Worm (Caenorhabditis elegans): ENCODE data around the gene F31E8.5.

DNA sequence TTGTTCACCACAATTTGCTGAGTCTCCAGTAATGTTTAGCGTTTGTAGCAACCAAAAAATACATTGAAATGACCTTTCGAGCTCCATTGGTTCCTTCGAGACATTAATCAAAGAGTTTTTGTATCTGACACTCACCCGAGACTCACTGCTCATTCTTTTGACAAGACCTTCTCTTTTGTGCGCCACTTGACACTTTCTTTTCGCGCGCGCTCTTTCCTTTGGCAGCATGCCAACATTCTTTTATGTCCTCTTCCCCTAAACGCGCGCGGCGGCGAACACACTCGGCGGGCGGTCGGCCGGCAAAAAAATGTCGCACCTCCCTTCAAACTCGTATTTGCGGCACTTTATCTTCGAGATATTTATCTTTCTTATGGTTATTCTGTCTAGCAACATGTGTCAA is 36.6 kb upstream of the F31E8.5 start:
- TF ChIP-seq ceh-22 (tag; optimal IDR thresholded peaks at IDR 0.05) (no peak), lim-6 (tag; optimal IDR thresholded peaks at IDR 0.05) (no peak), ets-4 (tag; optimal IDR thresholded peaks at IDR 0.05) (no peak), ceh-30 (tag; optimal IDR thresholded peaks at IDR 0.05) (no peak), nhr-11 (tag; optimal IDR thresholded peaks at IDR 0.05) (no peak), pha-4 (tag; optimal IDR thresholded peaks at IDR 0.05) (no peak), ama-1 (optimal IDR thresholded peaks at IDR 0.05) (no peak), C08G9.2 (tag; optimal IDR thresholded peaks at IDR 0.05) (no peak), unc-42 (tag; optimal IDR thresholded peaks at IDR 0.05) (no peak), ceh-2 (tag; optimal IDR thresholded peaks at IDR 0.05) (no peak), hlh-15 (tag; optimal IDR thresholded peaks at IDR 0.05) (no peak)
